Fruit fly (Drosophila melanogaster): ENCODE data around the gene Golgin104.

Gene Golgin104

DNA sequence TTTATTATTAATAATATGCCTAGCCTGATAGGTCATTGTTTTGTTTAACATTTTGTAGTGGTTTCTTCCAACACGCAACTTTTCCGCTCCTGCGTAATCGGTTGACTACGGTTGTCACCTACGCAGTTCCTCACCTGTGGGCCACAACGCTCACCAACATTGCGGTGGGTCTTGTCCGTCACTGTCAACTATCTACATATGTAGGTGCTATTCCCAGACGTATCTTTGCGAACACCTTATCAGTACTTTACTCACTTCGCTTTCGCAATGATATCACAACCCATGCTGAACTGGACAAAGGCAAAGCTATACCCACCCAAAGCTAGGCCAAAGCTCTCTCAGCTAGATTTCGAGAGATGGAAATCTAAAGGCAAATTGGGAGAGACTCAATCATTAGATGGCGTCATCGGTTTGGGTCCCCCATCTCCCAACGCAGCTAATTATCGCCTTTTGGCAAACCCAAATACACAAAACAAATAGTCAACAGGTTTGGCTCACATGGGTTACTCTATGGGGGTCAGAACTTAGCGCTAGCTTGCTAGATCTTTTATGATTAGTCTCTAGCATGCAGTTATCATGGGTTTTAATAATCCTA is 4.5 kb upstream of the Golgin104 start (continued):
- TF ChIP-seq GATAe (GFP tag; conservative IDR thresholded peaks at IDR 0.05): 0 out of 2 replicates have a peak, but pooled peaks have one; percentile 15
- TF ChIP-seq tup (GFP tag; optimal IDR thresholded peaks at IDR 0.05): no peak
- TF ChIP-seq Hr39 (optimal IDR thresholded peaks at IDR 0.05): no peak
- peak; percentile 93 for TF ChIP-seq CG34376 (GFP tag; optimal IDR thresholded peaks at IDR 0.05)
- TF ChIP-seq Kr (GFP tag; optimal IDR thresholded peaks at IDR 0.05): no peak
- TF ChIP-seq Hand (GFP tag; optimal IDR thresholded peaks at IDR 0.05): peak; percentile 4
- TF ChIP-seq Trl (optimal IDR thresholded peaks at IDR 0.05): peak in 1 of 2 experiments; percentile 53
- TF ChIP-seq Trl (GFP tag; optimal IDR thresholded peaks at IDR 0.05): no peak
- peak; percentile 25 for TF ChIP-seq Fer1 (GFP tag; optimal IDR thresholded peaks at IDR 0.05)
- peak; percentile 11 for TF ChIP-seq CG10543 (GFP tag; optimal IDR thresholded peaks at IDR 0.05)
- peak; percentile 99 for TF ChIP-seq sug (tag; optimal IDR thresholded peaks at IDR 0.05)
- TF ChIP-seq ssp (GFP tag; IDR thresholded peaks at IDR 0.05): no peak
- TF ChIP-seq CG34224 (GFP tag; IDR thresholded peaks at IDR 0.05; ENCODE audit: partially characterized antibody): peak; percentile 41; the same call in 1 of the 3 replicates
- peak; percentile 97 for TF ChIP-seq CG13894 (tag; optimal IDR thresholded peaks at IDR 0.05)
- TF ChIP-seq CG13296 (GFP tag; optimal IDR thresholded peaks at IDR 0.05): peak; percentile 17
- TF ChIP-seq CG31224 (GFP tag; IDR thresholded peaks at IDR 0.05): peak; percentile 74
- peak; percentile 25 for TF ChIP-seq Meics (GFP tag; optimal IDR thresholded peaks at IDR 0.05)
- peak; percentile 68 for TF ChIP-seq grn (GFP tag; optimal IDR thresholded peaks at IDR 0.05)
- TF ChIP-seq mirr (GFP tag; optimal IDR thresholded peaks at IDR 0.05): peak; percentile 97
- 0 out of 2 replicates have a peak, but pooled peaks have one; percentile 17 for TF ChIP-seq CG10321 (GFP tag; IDR thresholded peaks at IDR 0.05)
- peak; percentile 48 for TF ChIP-seq schlank (tag; optimal IDR thresholded peaks at IDR 0.05)
- no peak for TF ChIP-seq CTCF (GFP tag; optimal IDR thresholded peaks at IDR 0.05)
- TF ChIP-seq chinmo (GFP tag; IDR thresholded peaks at IDR 0.05; ENCODE audit: partially characterized antibody): peak; percentile 83; the same call in 2 of the 4 replicates
- no peak for TF ChIP-seq CG13123 (GFP tag; optimal IDR thresholded peaks at IDR 0.05)
- peak; percentile 49 for TF ChIP-seq scrt (GFP tag; optimal IDR thresholded peaks at IDR 0.05)
- peak; percentile 45 for TF ChIP-seq BtbVII (GFP tag; optimal IDR thresholded peaks at IDR 0.05)

- TF ChIP-seq Asciz (GFP tag; optimal IDR thresholded peaks at IDR 0.05): no peak
- peak in 1 of 2 experiments; percentile 0 for TF ChIP-seq Pdp1 (GFP tag; optimal IDR thresholded peaks at IDR 0.05)
- TF ChIP-seq sens-2 (GFP tag; IDR thresholded peaks at IDR 0.05): no peak
- TF ChIP-seq Med (GFP tag): peak; percentile 57
- no peak for TF ChIP-seq CG5245 (GFP tag; optimal IDR thresholded peaks at IDR 0.05)
- TF ChIP-seq Hr51 (GFP tag; optimal IDR thresholded peaks at IDR 0.05): no peak
Observed at dm6 chr3L:16354197-16354596, 2.4 kb upstream of the Golgin104 start, which contains the start of gene Pdh. Gene Pdh, minus strand, starts transcription at chr3L:16354297.

dm6 chr3L:16349686-16350085 is 2.1 kb downstream of the Golgin104 start:
- TF ChIP-seq Bdp1 (GFP tag; optimal IDR thresholded peaks at IDR 0.05) (peak; percentile 95), Med (GFP tag) (peak; percentile 5), CG7357 (GFP tag; IDR thresholded peaks at IDR 0.05) (no peak), CG7963 (GFP tag; IDR thresholded peaks at IDR 0.05; ENCODE audit: partially characterized antibody) (0 out of 3 replicates have a peak, but pooled peaks have one; percentile 8), oc (tag; optimal IDR thresholded peaks at IDR 0.05) (no peak), CG6791 (GFP tag; IDR thresholded peaks at IDR 0.05; ENCODE audit: partially characterized antibody) (0 out of 3 replicates have a peak, but pooled peaks have one; percentile 43)
